1 worm cellular context compared by ENCODE assay signal in genomic region chrIV:4667383-4667782, ce11.
TF ChIP-seq lines count a peak whose summit lies in the region.

No protein-coding gene starts in this region.

TF ChIP-seq in whole organism, L3 larva, 47 proteins besides CTCF, POLR2A, EP300 and RAD21 (continued from another document):
- TF ChIP-seq skn-1 (tag; optimal IDR thresholded peaks at IDR 0.05; lab: Kevin White, UChicago): no peak
- TF ChIP-seq fos-1 (tag; optimal IDR thresholded peaks at IDR 0.05; lab: Kevin White, UChicago): no peak
- no peak for TF ChIP-seq mdl-1 (tag; optimal IDR thresholded peaks at IDR 0.05; lab: Kevin White, UChicago)
- no peak for TF ChIP-seq pha-4 (tag; optimal IDR thresholded peaks at IDR 0.05; lab: Kevin White, UChicago)
TF ChIP-seq in whole organism, L3 larva: peak in this region for 4.
